Worm (Caenorhabditis elegans): ENCODE data around the gene M05D6.1.

DNA sequence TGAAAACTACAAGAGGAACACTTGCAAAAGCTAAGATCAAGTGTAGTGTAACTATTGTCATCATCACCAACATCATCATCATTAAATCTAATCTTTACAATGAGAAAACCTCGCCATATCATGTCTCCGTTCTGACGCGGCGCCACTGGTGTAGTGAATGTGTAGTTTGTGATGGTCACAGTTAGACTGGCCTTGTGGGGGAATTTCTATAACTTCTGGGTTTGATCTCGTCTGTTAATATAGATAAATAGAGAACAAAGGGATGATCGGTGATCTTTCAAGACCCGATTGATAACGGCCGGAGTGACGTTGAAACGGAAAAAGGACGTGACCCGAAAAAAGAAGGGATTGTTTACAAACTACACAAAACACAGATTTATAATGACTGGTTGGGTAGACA is 34.4 kb downstream of the M05D6.1 start:
- TF ChIP-seq che-1 (tag; optimal IDR thresholded peaks at IDR 0.05) (no peak), lin-11 (tag; optimal IDR thresholded peaks at IDR 0.05) (no peak), unc-3 (GFP tag; conservative IDR thresholded peaks at IDR 0.05) (no peak), unc-3 (tag; optimal IDR thresholded peaks at IDR 0.05) (no peak), odd-2 (tag; optimal IDR thresholded peaks at IDR 0.05) (no peak), pha-4 (tag; optimal IDR thresholded peaks at IDR 0.05) (no peak), ama-1 (optimal IDR thresholded peaks at IDR 0.05) (no peak)
